Fruit fly (Drosophila melanogaster): ENCODE results near the gene eIF4EHP.

Gene eIF4EHP

dm6 chr3R:24046580-24047225 lies 62.1 kb downstream of the eIF4EHP start (continued):
- TF ChIP-seq CG34224 (GFP tag; IDR thresholded peaks at IDR 0.05; ENCODE audit: partially characterized antibody) (no peak), ab (GFP tag; optimal IDR thresholded peaks at IDR 0.05) (no peak), insv (GFP tag; optimal IDR thresholded peaks at IDR 0.05) (peak in 1 of 2 experiments; percentile 6), Hr51 (GFP tag; optimal IDR thresholded peaks at IDR 0.05) (no peak), CG12391 (tag; optimal IDR thresholded peaks at IDR 0.05) (peak; percentile 21), Dll (GFP tag; IDR thresholded peaks at IDR 0.05; ENCODE audit: partially characterized antibody) (0 out of 4 replicates have a peak, but pooled peaks have one; percentile 26), Bgb (GFP tag; IDR thresholded peaks at IDR 0.05; ENCODE audit: partially characterized antibody) (peak; percentile 13; the same call in 1 of the 2 replicates), Med (GFP tag) (peak; percentile 77), Doc3 (GFP tag; IDR thresholded peaks at IDR 0.05; ENCODE audit: partially characterized antibody) (0 out of 3 replicates have a peak, but pooled peaks have one; percentile 25), CG15696 (tag; optimal IDR thresholded peaks at IDR 0.05) (no peak), CG10543 (GFP tag; optimal IDR thresholded peaks at IDR 0.05) (peak; percentile 24), MESR4 (GFP tag; optimal IDR thresholded peaks at IDR 0.05) (peak; percentile 30), Trl (optimal IDR thresholded peaks at IDR 0.05) (peak; percentile 58 to 68), Trl (GFP tag; optimal IDR thresholded peaks at IDR 0.05) (no peak), ftz-f1 (GFP tag; optimal IDR thresholded peaks at IDR 0.05) (peak; percentile 65), CG12236 (GFP tag; optimal IDR thresholded peaks at IDR 0.05) (no peak), chinmo (GFP tag; IDR thresholded peaks at IDR 0.05; ENCODE audit: partially characterized antibody) (0 out of 4 replicates have a peak, but pooled peaks have one; percentile 26)

dm6 chr3R:24038736-24039556 lies 69.8 kb downstream of the eIF4EHP start, which contains the start of gene Miro:
Gene Miro (minus strand): TSS chr3R:24038847.
- peak; percentile 31; the same call in 1 of the 2 replicates for TF ChIP-seq onecut (GFP tag; IDR thresholded peaks at IDR 0.05)
- TF ChIP-seq ara (GFP tag; IDR thresholded peaks at IDR 0.05), result 0 out of 2 replicates have a peak, but pooled peaks have one; percentile 13
- no peak for TF ChIP-seq CG14667 (GFP tag; IDR thresholded peaks at IDR 0.05)
- peak in 1 of 2 experiments; percentile 71 for TF ChIP-seq crp (GFP tag; optimal IDR thresholded peaks at IDR 0.05)
- 0 out of 2 replicates have a peak, but pooled peaks have one; percentile 12 for TF ChIP-seq Rx (GFP tag; IDR thresholded peaks at IDR 0.05)
- TF ChIP-seq CG12155 (GFP tag; optimal IDR thresholded peaks at IDR 0.05), result peak; percentile 92
- peak; percentile 52; the same call in 1 of the 2 replicates for TF ChIP-seq MBD-R2 (GFP tag; IDR thresholded peaks at IDR 0.05)
- TF ChIP-seq pzg (GFP tag; optimal IDR thresholded peaks at IDR 0.05), result peak; percentile 3
- TF ChIP-seq lbe (GFP tag; optimal IDR thresholded peaks at IDR 0.05), result peak; percentile 23
- TF ChIP-seq kay (GFP tag; optimal IDR thresholded peaks at IDR 0.05), result peak; percentile 15
- no peak for TF ChIP-seq tgo (GFP tag; IDR thresholded peaks at IDR 0.05)
- TF ChIP-seq nom (GFP tag; optimal IDR thresholded peaks at IDR 0.05), result peak; percentile 63
- peak; percentile 70 for TF ChIP-seq CG15073 (GFP tag; optimal IDR thresholded peaks at IDR 0.05)
- TF ChIP-seq lab (GFP tag; optimal IDR thresholded peaks at IDR 0.05), result no peak
- peak; percentile 26 for TF ChIP-seq Med (GFP tag)

DNA sequence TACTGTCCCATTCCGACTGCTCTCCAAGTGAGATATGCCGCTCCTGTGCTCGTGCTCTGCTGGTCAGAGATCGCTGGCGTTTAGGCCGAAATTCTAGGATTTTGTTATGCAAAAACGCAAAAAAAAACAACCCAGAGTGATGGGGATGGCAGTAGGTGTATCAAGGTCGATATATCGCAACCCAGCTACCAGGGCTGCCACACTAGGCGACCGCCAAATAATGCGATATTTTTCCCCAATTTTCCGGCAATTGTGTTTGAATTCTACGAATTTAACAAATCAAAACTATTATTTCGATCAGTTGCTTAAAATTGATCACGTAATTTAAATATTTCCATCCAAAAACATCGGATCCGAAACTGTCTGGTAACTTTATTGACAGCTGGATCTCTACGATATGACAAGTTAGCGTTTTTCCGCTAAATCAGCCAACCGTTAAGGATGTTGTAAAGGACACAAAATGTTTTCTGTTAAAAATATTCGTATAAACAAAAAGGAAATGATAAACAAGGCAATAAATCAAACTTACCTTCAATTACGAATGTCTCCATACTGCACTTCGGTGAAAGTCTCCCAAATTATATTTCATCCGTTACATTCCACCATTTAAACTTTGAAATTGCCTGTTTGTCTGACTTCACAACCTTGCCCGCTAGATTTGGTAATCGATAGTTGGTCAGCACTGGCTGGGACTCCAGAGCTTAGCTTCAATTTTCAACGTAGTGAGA lies 71.1 kb downstream of the eIF4EHP start, which contains the start of gene spas:
Gene spas (plus strand): TSS at position 678 of the 728 bp plus-strand sequence.
- TF ChIP-seq trh (GFP tag; optimal IDR thresholded peaks at IDR 0.05) (no peak), sug (tag; optimal IDR thresholded peaks at IDR 0.05) (peak; percentile 58), bbx (GFP tag; IDR thresholded peaks at IDR 0.05; ENCODE audit: partially characterized antibody) (peak; percentile 91), Ptx1 (GFP tag; IDR thresholded peaks at IDR 0.05) (peak; percentile 81), CG6854 (GFP tag; optimal IDR thresholded peaks at IDR 0.05) (no peak), CG15696 (tag; optimal IDR thresholded peaks at IDR 0.05) (peak; percentile 67), HmgD (GFP tag; optimal IDR thresholded peaks at IDR 0.05) (peak; percentile 50), CG8089 (GFP tag; optimal IDR thresholded peaks at IDR 0.05) (peak; percentile 56), dm (GFP tag; optimal IDR thresholded peaks at IDR 0.05) (peak; percentile 67), Aef1 (GFP tag; IDR thresholded peaks at IDR 0.05) (peak; percentile 70), CrebB (tag; optimal IDR thresholded peaks at IDR 0.05) (no peak), CG14667 (GFP tag; IDR thresholded peaks at IDR 0.05) (peak; percentile 70), unc-4 (GFP tag; IDR thresholded peaks at IDR 0.05; ENCODE audit: partially characterized antibody) (peak; percentile 88), pita (GFP tag; optimal IDR thresholded peaks at IDR 0.05) (no peak)
